Worm (Caenorhabditis elegans): ENCODE data around the gene bre-5.
A peak's percentile ranks its signal among the peaks of the same experiment; 100 is the strongest.

The bre-5 gene

ce11 chrIV:12088898-12089297, 37.9 kb upstream of the bre-5 start:
- TF ChIP-seq hlh-8 (tag; optimal IDR thresholded peaks at IDR 0.05) (no peak), elt-2 (tag; optimal IDR thresholded peaks at IDR 0.05) (no peak), nfya-1 (tag; optimal IDR thresholded peaks at IDR 0.05) (peak; percentile 52), ceh-31 (tag; optimal IDR thresholded peaks at IDR 0.05) (peak; percentile 35), ama-1 (optimal IDR thresholded peaks at IDR 0.05) (peak; percentile 73)

ce11 chrIV:12086498-12086897, 35.5 kb upstream of the bre-5 start:
- peak; percentile 12 for TF ChIP-seq K09A11.1 (tag; optimal IDR thresholded peaks at IDR 0.05; ENCODE audit: insufficient read depth)
- TF ChIP-seq C38D4.7 (GFP tag; optimal IDR thresholded peaks at IDR 0.05): no peak
- no peak for TF ChIP-seq lim-6 (tag; optimal IDR thresholded peaks at IDR 0.05)
- no peak for TF ChIP-seq ets-4 (tag; optimal IDR thresholded peaks at IDR 0.05)
- peak; percentile 61 for TF ChIP-seq tbx-2 (tag; optimal IDR thresholded peaks at IDR 0.05)
- peak; percentile 4 for TF ChIP-seq mec-3 (tag; optimal IDR thresholded peaks at IDR 0.05; ENCODE audit: borderline replicate concordance)
- TF ChIP-seq C08G9.2 (tag; optimal IDR thresholded peaks at IDR 0.05): peak; percentile 59
- no peak for TF ChIP-seq ceh-30 (tag; optimal IDR thresholded peaks at IDR 0.05)
- TF ChIP-seq ama-1 (optimal IDR thresholded peaks at IDR 0.05): no peak
- peak; percentile 38 for TF ChIP-seq hlh-15 (tag; optimal IDR thresholded peaks at IDR 0.05)
- peak; percentile 38 for TF ChIP-seq ceh-34 (tag; optimal IDR thresholded peaks at IDR 0.05)
- TF ChIP-seq ceh-48 (tag; optimal IDR thresholded peaks at IDR 0.05): peak; percentile 36
- TF ChIP-seq hlh-13 (GFP tag; optimal IDR thresholded peaks at IDR 0.05): peak; percentile 62
- TF ChIP-seq gmeb-2 (tag; optimal IDR thresholded peaks at IDR 0.05): peak; percentile 68
- peak; percentile 7 for TF ChIP-seq Y22D7AL.16 (tag; optimal IDR thresholded peaks at IDR 0.05)
- peak; percentile 22 for TF ChIP-seq ceh-24 (tag; optimal IDR thresholded peaks at IDR 0.05)
- peak; percentile 45 for TF ChIP-seq nfya-1 (tag; optimal IDR thresholded peaks at IDR 0.05)
- TF ChIP-seq ceh-45 (GFP tag; IDR thresholded peaks at IDR 0.05): no peak
- TF ChIP-seq ceh-14 (tag; optimal IDR thresholded peaks at IDR 0.05): peak; percentile 28
- peak; percentile 49 for TF ChIP-seq che-1 (tag; optimal IDR thresholded peaks at IDR 0.05)
- peak; percentile 51 for TF ChIP-seq K02D7.2 (tag; optimal IDR thresholded peaks at IDR 0.05)
- no peak for TF ChIP-seq unc-3 (GFP tag; conservative IDR thresholded peaks at IDR 0.05)
- peak; percentile 4 for TF ChIP-seq unc-3 (tag; optimal IDR thresholded peaks at IDR 0.05)
- peak; percentile 44 for TF ChIP-seq fax-1 (tag; optimal IDR thresholded peaks at IDR 0.05)
- peak; percentile 60 for TF ChIP-seq pha-2 (tag; optimal IDR thresholded peaks at IDR 0.05)
- peak; percentile 55 for TF ChIP-seq madf-2 (tag; optimal IDR thresholded peaks at IDR 0.05)
- TF ChIP-seq npax-4 (tag; optimal IDR thresholded peaks at IDR 0.05): peak; percentile 32
- TF ChIP-seq dmd-4 (tag; optimal IDR thresholded peaks at IDR 0.05; ENCODE audit: borderline replicate concordance): peak; percentile 15
- peak; percentile 63 for TF ChIP-seq ztf-16 (tag; optimal IDR thresholded peaks at IDR 0.05)
- peak; percentile 67 for TF ChIP-seq hlh-6 (tag; optimal IDR thresholded peaks at IDR 0.05)
- peak; percentile 36 for TF ChIP-seq ceh-19 (GFP tag; optimal IDR thresholded peaks at IDR 0.05)
- TF ChIP-seq nhr-232 (tag; optimal IDR thresholded peaks at IDR 0.05): peak; percentile 54
- peak; percentile 48 for TF ChIP-seq ref-2 (tag; optimal IDR thresholded peaks at IDR 0.05)
- peak; percentile 66 for TF ChIP-seq T23F11.4 (GFP tag; optimal IDR thresholded peaks at IDR 0.05)
- TF ChIP-seq ceh-9 (tag; optimal IDR thresholded peaks at IDR 0.05): no peak
- TF ChIP-seq fkh-10 (GFP tag; optimal IDR thresholded peaks at IDR 0.05): no peak
- peak; percentile 25; the same call in 1 of the 2 replicates for TF ChIP-seq sox-2 (GFP tag; IDR thresholded peaks at IDR 0.05)
- TF ChIP-seq ttx-3 (tag; optimal IDR thresholded peaks at IDR 0.05): no peak
- TF ChIP-seq ceh-6 (GFP tag; optimal IDR thresholded peaks at IDR 0.05): peak; percentile 54
- TF ChIP-seq sox-4 (tag; optimal IDR thresholded peaks at IDR 0.05): peak; percentile 45
- peak; percentile 23 for TF ChIP-seq ceh-31 (tag; optimal IDR thresholded peaks at IDR 0.05)
- peak; percentile 76 for TF ChIP-seq pat-9 (tag; optimal IDR thresholded peaks at IDR 0.05)
- peak; percentile 71 for TF ChIP-seq zip-5 (tag; optimal IDR thresholded peaks at IDR 0.05)
- TF ChIP-seq unc-55 (GFP tag; optimal IDR thresholded peaks at IDR 0.05): no peak
- TF ChIP-seq lin-11 (tag; optimal IDR thresholded peaks at IDR 0.05): peak; percentile 46
- TF ChIP-seq ceh-2 (tag; optimal IDR thresholded peaks at IDR 0.05): peak; percentile 65
- peak; percentile 19 for TF ChIP-seq ceh-18 (tag; optimal IDR thresholded peaks at IDR 0.05)
- peak; percentile 30 for TF ChIP-seq syd-9 (tag; optimal IDR thresholded peaks at IDR 0.05)
- peak; percentile 66 for TF ChIP-seq sdc-2 (tag; optimal IDR thresholded peaks at IDR 0.05)
